Fruit fly (Drosophila melanogaster): ENCODE data around the gene CG43179.
A peak's percentile ranks its signal among the peaks of the same experiment; 100 is the strongest.

The CG43179 gene

DNA sequence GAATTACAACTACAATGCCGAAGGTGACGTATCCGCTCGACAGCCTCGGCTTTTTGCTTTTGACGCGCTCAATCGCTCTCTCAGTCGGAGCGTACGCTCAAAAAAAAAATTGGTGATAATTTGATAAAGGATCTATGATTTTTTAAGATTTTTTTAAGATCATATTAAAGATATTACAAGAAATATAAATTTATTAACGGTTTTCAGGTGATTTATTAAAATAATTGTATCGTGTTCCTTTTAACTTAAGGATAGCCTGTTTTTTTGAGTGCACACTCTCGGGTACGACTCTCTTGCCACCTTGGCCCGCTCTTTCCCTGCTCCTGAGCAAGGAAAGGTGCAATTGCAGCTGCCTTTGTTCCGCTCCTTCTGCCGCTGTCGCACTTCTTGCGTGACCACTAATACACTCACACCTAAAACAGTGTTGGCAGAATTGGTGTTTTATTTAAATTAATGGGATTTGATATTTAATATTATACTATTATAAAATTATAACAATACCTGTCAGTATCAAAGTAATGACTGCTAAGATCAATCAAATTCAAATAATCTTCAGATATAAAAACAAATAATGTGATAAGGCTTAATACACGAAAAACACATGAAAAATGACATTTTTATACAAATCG lies 22.1 kb downstream of the CG43179 start:
- TF ChIP-seq jim (GFP tag; optimal IDR thresholded peaks at IDR 0.05): no peak
- peak; percentile 95 for TF ChIP-seq rgr (GFP tag; optimal IDR thresholded peaks at IDR 0.05)
- peak; percentile 90 for TF ChIP-seq br (GFP tag; optimal IDR thresholded peaks at IDR 0.05)
- TF ChIP-seq CrebA (GFP tag; optimal IDR thresholded peaks at IDR 0.05; ENCODE audit: borderline replicate concordance): peak; percentile 92
- TF ChIP-seq fru (GFP tag; optimal IDR thresholded peaks at IDR 0.05): peak; percentile 91
- no peak for TF ChIP-seq pan (optimal IDR thresholded peaks at IDR 0.05)
- peak in 1 of 2 experiments; percentile 20 for TF ChIP-seq dl (GFP tag; optimal IDR thresholded peaks at IDR 0.05; ENCODE audit: insufficient read depth in 1 of 2, partially characterized antibody in 2 of 2)
- TF ChIP-seq sv (GFP tag; optimal IDR thresholded peaks at IDR 0.05): peak; percentile 62
- TF ChIP-seq GATAd (GFP tag; optimal IDR thresholded peaks at IDR 0.05): peak; percentile 59
- TF ChIP-seq OdsH (GFP tag; optimal IDR thresholded peaks at IDR 0.05): peak; percentile 95
- peak; percentile 58 to 96 for TF ChIP-seq foxo (GFP tag; optimal IDR thresholded peaks at IDR 0.05)
- TF ChIP-seq h (GFP tag; optimal IDR thresholded peaks at IDR 0.05): peak; percentile 96
- peak; percentile 93 for TF ChIP-seq sage (GFP tag; optimal IDR thresholded peaks at IDR 0.05)
- TF ChIP-seq Hnf4 (GFP tag; optimal IDR thresholded peaks at IDR 0.05): peak; percentile 92
- no peak for TF ChIP-seq usp (GFP tag; optimal IDR thresholded peaks at IDR 0.05)
- TF ChIP-seq Rel (GFP tag; optimal IDR thresholded peaks at IDR 0.05): peak; percentile 94
- TF ChIP-seq Rel (tag; optimal IDR thresholded peaks at IDR 0.05): peak; percentile 87
- TF ChIP-seq psq (GFP tag; optimal IDR thresholded peaks at IDR 0.05): peak; percentile 93
- peak; percentile 94 for TF ChIP-seq CG9705 (GFP tag; optimal IDR thresholded peaks at IDR 0.05)
- TF ChIP-seq Sp1 (GFP tag; optimal IDR thresholded peaks at IDR 0.05): peak; percentile 98
- no peak for TF ChIP-seq Hr83 (GFP tag; optimal IDR thresholded peaks at IDR 0.05; ENCODE audit: poor library complexity, severe bottlenecking)
- TF ChIP-seq Mio (GFP tag; optimal IDR thresholded peaks at IDR 0.05): no peak
- no peak for TF ChIP-seq Dif (GFP tag; optimal IDR thresholded peaks at IDR 0.05; ENCODE audit: partially characterized antibody)
- TF ChIP-seq dmrt93B (GFP tag; optimal IDR thresholded peaks at IDR 0.05): peak; percentile 82
- TF ChIP-seq Myc (optimal IDR thresholded peaks at IDR 0.05): no peak
- TF ChIP-seq Jra (GFP tag; optimal IDR thresholded peaks at IDR 0.05): peak; percentile 82
- TF ChIP-seq CG32264 (GFP tag; optimal IDR thresholded peaks at IDR 0.05): peak; percentile 65
- peak; percentile 85 for TF ChIP-seq ey (GFP tag; optimal IDR thresholded peaks at IDR 0.05)
- peak; percentile 86 for TF ChIP-seq woc (GFP tag; optimal IDR thresholded peaks at IDR 0.05)
- peak; percentile 74 for TF ChIP-seq dsf (GFP tag; optimal IDR thresholded peaks at IDR 0.05; ENCODE audit: borderline replicate concordance)
- TF ChIP-seq brk (GFP tag; optimal IDR thresholded peaks at IDR 0.05): peak; percentile 96
- TF ChIP-seq HLH106 (tag; optimal IDR thresholded peaks at IDR 0.05): peak; percentile 97

DNA sequence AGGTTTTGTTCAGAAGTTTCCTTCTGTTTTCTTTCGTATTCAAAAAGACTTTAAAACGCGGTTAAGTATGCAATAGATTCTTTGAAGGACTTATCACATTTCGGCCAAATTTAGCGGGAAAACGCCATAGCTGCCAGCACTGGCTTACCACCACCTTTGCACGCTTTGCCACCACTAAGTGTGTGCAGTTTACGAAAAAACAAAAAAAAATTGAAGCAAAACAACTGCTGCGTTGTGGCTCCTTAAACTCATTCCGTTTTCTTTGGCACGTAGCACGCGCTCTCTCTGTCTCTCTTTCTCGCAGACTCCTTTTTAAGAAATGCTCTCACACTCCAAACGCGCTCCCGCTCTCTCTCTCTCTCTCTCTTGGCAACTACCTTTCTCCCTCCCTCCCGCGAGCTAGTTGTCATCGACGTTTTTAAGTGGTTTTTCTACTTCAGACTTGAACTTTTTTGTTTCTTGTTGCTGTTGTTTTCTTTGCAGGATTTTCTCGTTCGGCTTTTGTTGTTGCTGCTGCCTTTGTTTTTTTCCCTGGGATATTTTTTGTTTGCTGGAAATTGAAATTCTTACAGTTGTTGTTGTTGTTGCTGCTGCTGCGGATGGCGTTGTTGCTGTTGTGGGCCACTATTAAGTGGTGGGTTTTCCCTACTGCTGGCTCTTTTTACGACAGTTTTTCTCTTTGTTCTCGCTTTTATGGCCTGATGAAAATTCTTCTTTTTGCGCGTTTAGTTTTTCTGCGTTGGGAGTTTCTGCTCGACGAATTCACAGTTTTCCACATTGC lies 22.8 kb downstream of the CG43179 start:
- no peak for TF ChIP-seq CG9705 (GFP tag; optimal IDR thresholded peaks at IDR 0.05)
- peak; percentile 70 to 87 for TF ChIP-seq dl (GFP tag; optimal IDR thresholded peaks at IDR 0.05; ENCODE audit: insufficient read depth in 1 of 2, partially characterized antibody in 2 of 2)
- TF ChIP-seq Mio (GFP tag; optimal IDR thresholded peaks at IDR 0.05): no peak
- TF ChIP-seq woc (GFP tag; optimal IDR thresholded peaks at IDR 0.05): no peak
- peak; percentile 34 for TF ChIP-seq CrebA (GFP tag; optimal IDR thresholded peaks at IDR 0.05; ENCODE audit: borderline replicate concordance)
- no peak for TF ChIP-seq Hr78 (GFP tag; optimal IDR thresholded peaks at IDR 0.05)
- TF ChIP-seq sv (GFP tag; optimal IDR thresholded peaks at IDR 0.05): no peak
- TF ChIP-seq Rel (GFP tag; optimal IDR thresholded peaks at IDR 0.05): peak; percentile 31
- TF ChIP-seq Rel (tag; optimal IDR thresholded peaks at IDR 0.05): peak; percentile 0
- TF ChIP-seq fru (GFP tag; optimal IDR thresholded peaks at IDR 0.05): peak; percentile 9
- no peak for TF ChIP-seq dmrt93B (GFP tag; optimal IDR thresholded peaks at IDR 0.05)
- TF ChIP-seq brk (GFP tag; optimal IDR thresholded peaks at IDR 0.05): no peak
- peak; percentile 29 for TF ChIP-seq Dfd (GFP tag; optimal IDR thresholded peaks at IDR 0.05)
- TF ChIP-seq Vsx2 (GFP tag; optimal IDR thresholded peaks at IDR 0.05; ENCODE audit: partially characterized antibody): peak; percentile 80
- no peak for TF ChIP-seq ey (GFP tag; optimal IDR thresholded peaks at IDR 0.05)
- TF ChIP-seq Hr83 (GFP tag; optimal IDR thresholded peaks at IDR 0.05; ENCODE audit: poor library complexity, severe bottlenecking): peak; percentile 68
- no peak for TF ChIP-seq Sp1 (GFP tag; optimal IDR thresholded peaks at IDR 0.05)
- TF ChIP-seq h (GFP tag; optimal IDR thresholded peaks at IDR 0.05): no peak
- no peak for TF ChIP-seq tai (GFP tag; optimal IDR thresholded peaks at IDR 0.05)
- no peak for TF ChIP-seq Jra (GFP tag; optimal IDR thresholded peaks at IDR 0.05)
- TF ChIP-seq pan (optimal IDR thresholded peaks at IDR 0.05): no peak
- TF ChIP-seq Myc (optimal IDR thresholded peaks at IDR 0.05): peak; percentile 94
- TF ChIP-seq HLH106 (tag; optimal IDR thresholded peaks at IDR 0.05): peak; percentile 25
- TF ChIP-seq N (GFP tag; optimal IDR thresholded peaks at IDR 0.05): no peak
- no peak for TF ChIP-seq usp (GFP tag; optimal IDR thresholded peaks at IDR 0.05)
- TF ChIP-seq Dif (GFP tag; optimal IDR thresholded peaks at IDR 0.05; ENCODE audit: partially characterized antibody): peak; percentile 79
- TF ChIP-seq jim (GFP tag; optimal IDR thresholded peaks at IDR 0.05): peak; percentile 50
